Worm (Caenorhabditis elegans): Measurements from ENCODE around the gene grl-15.

The grl-15 gene

DNA sequence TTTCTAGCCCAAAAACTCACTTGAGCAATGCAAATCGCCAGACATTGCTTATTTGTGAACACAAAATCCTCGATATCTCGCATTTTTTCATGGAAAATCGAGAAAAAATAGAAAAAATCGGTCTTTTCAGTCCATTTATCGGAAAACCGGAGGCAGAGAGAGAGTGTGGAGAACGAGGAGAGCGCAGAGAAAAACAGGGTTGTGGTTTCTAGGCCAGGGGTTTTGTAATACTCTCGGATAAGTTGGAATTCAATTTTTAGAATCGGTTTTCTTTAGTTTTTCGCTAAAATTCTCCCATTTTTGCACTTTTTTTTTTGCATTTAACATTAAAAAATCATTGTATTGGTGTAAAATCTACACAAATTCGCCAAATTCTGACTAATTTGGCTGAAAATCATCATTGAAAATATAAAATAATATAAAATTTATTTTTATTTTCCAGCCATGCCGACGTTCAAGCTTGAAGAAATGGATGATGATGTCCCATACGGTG is 37.8 kb upstream of the grl-15 start, which contains the start of the genes Y75B8A.24 and Y75B8A.25 (continued):
- TF ChIP-seq aptf-3 (GFP tag; IDR thresholded peaks at IDR 0.05) (no peak), dpl-1 (GFP tag; optimal IDR thresholded peaks at IDR 0.05) (no peak), hmg-1.2 (GFP tag; IDR thresholded peaks at IDR 0.05) (peak; percentile 98), zim-3 (tag; optimal IDR thresholded peaks at IDR 0.05) (no peak)

DNA sequence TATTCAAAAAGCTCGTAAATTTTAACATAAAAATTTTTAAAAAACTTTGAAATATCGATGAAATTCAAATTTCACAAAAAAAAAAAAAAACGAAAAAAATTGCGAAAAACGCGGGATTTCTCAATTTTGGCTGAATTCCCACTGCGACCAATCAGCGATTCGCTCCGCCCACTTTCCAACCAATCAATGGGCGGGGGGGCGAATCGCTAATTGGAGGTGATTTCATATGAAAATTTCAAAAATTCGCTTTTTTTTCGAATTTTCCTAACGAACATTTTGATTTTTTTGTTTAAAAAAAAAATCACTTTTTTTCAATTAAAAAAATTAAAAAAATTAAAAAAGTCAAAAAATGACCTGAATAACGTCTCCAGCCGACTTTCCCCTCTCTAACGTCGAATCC is 34.6 kb upstream of the grl-15 start:
- TF ChIP-seq egrh-3 (GFP tag; IDR thresholded peaks at IDR 0.05) (no peak), nfyb-1 (GFP tag; IDR thresholded peaks at IDR 0.05) (peak; percentile 30; the same call in 1 of the 2 replicates)

DNA sequence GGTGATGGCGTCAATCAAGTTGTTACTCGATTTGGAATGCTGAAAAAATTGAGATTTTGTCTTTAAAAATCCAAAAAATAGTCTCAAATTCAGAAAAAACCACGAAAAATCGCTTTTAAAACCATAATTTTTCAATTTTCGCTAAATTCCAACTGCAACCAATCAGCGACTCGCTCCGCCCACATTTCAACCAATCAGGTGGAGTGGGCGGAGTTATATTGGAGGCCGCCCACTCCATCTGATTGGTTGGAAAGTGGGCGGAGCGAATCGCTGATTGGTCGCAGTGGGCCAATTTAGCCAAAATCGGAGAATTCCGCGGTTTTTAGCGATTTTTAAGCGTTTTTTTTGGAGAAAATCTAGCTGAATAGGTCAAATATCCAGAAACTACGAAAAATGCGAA is 34.0 kb upstream of the grl-15 start:
- TF ChIP-seq K11D2.4 (GFP tag; IDR thresholded peaks at IDR 0.05) (no peak), nfyb-1 (GFP tag; IDR thresholded peaks at IDR 0.05) (peak; percentile 41; the same call in 1 of the 2 replicates)

DNA sequence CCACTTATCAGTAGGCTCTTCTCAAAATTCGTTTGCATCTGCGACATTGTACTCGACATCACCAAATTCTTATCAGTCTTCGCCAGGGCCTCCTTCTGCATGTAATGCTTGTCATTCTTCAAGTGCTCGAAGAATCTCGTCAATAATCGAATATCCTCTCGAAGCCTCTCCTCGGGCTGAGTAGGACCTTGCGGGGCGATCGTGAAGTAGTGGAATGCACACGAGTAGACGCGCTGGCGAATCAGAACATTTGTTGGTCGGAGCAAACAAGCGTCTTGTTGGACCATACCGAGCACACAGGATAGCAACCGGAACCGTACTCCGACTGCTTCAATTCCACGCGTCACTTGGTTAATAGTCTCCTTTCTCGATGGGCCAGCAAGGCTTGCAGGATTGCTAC is 24.6 kb upstream of the grl-15 start:
- TF ChIP-seq B0261.1 (tag; optimal IDR thresholded peaks at IDR 0.05) = no peak
- no peak for TF ChIP-seq aptf-3 (GFP tag; IDR thresholded peaks at IDR 0.05)
- TF ChIP-seq F52B5.7 (tag; optimal IDR thresholded peaks at IDR 0.05) = no peak
- TF ChIP-seq snpc-1.3 (tag; optimal IDR thresholded peaks at IDR 0.05; ENCODE audit: insufficient read depth) = no peak
- no peak for TF ChIP-seq F49E8.2 (tag; optimal IDR thresholded peaks at IDR 0.05; ENCODE audit: insufficient read depth)
- no peak for TF ChIP-seq madf-3 (GFP tag; IDR thresholded peaks at IDR 0.05)

ce11 chrIII:12259793-12260192 is 24.0 kb upstream of the grl-15 start:
- TF ChIP-seq T07F8.4 (tag; optimal IDR thresholded peaks at IDR 0.05) = no peak
- TF ChIP-seq zfh-2 (GFP tag; conservative IDR thresholded peaks at IDR 0.05) = peak; percentile 78
- 0 out of 2 replicates have a peak, but pooled peaks have one; percentile 45 for TF ChIP-seq madf-3 (GFP tag; IDR thresholded peaks at IDR 0.05)
- no peak for TF ChIP-seq athp-1 (tag; optimal IDR thresholded peaks at IDR 0.05)
- TF ChIP-seq T26A5.8 (tag; optimal IDR thresholded peaks at IDR 0.05) = no peak
- no peak for TF ChIP-seq hlh-26 (GFP tag; conservative IDR thresholded peaks at IDR 0.05)
- no peak for TF ChIP-seq dpl-1 (GFP tag; optimal IDR thresholded peaks at IDR 0.05)
- TF ChIP-seq lin-40 (tag; optimal IDR thresholded peaks at IDR 0.05) = no peak
- no peak for TF ChIP-seq F37B4.10 (GFP tag; IDR thresholded peaks at IDR 0.05)
- TF ChIP-seq snpc-4 (GFP tag; optimal IDR thresholded peaks at IDR 0.05) = no peak
- no peak for TF ChIP-seq snpc-4 (tag; optimal IDR thresholded peaks at IDR 0.05)
- TF ChIP-seq ceh-27 (GFP tag; optimal IDR thresholded peaks at IDR 0.05) = no peak

- TF ChIP-seq T07F8.4 (tag; optimal IDR thresholded peaks at IDR 0.05) (no peak), mcd-1 (GFP tag; IDR thresholded peaks at IDR 0.05) (no peak), C06A6.2 (GFP tag; conservative IDR thresholded peaks at IDR 0.05) (no peak), tlf-1 (GFP tag; optimal IDR thresholded peaks at IDR 0.05) (no peak), akir-1 (GFP tag; optimal IDR thresholded peaks at IDR 0.05) (no peak), F37B4.10 (GFP tag; IDR thresholded peaks at IDR 0.05) (no peak), rcor-1 (GFP tag; IDR thresholded peaks at IDR 0.05) (no peak), madf-10 (tag; optimal IDR thresholded peaks at IDR 0.05) (no peak), attf-5 (GFP tag; optimal IDR thresholded peaks at IDR 0.05) (no peak), unc-62 (GFP tag; optimal IDR thresholded peaks at IDR 0.05) (no peak), die-1 (tag; optimal IDR thresholded peaks at IDR 0.05) (no peak), zim-3 (tag; optimal IDR thresholded peaks at IDR 0.05) (no peak), ccch-3 (GFP tag; optimal IDR thresholded peaks at IDR 0.05) (no peak), Y53F4B.3 (GFP tag; IDR thresholded peaks at IDR 0.05) (no peak), F39B2.1 (GFP tag; IDR thresholded peaks at IDR 0.05) (no peak), ztf-25 (GFP tag; IDR thresholded peaks at IDR 0.05) (no peak), T26A5.8 (tag; optimal IDR thresholded peaks at IDR 0.05) (no peak), unc-130 (GFP tag; optimal IDR thresholded peaks at IDR 0.05) (no peak), gei-17 (GFP tag; optimal IDR thresholded peaks at IDR 0.05) (no peak)
These were observed 17.5 kb upstream of the grl-15 start for ce11 chrIII:12253342-12253741.

Data from whole organism, young adult.